Fruit fly (Drosophila melanogaster) whole organism, embryonic: ENCODE results near the gene CG42728.
A peak's percentile ranks its signal among the peaks of the same experiment; 100 is the strongest.

Experiments
- Bdp1 ChIP-seq: fragments of 200-800 bp; sonication (Bioruptor generic); optimal IDR thresholded peaks from 3 replicates; lab custom pipeline; 2016; ENCODE audit warnings: missing biosample characterization, missing genetic modification characterization
- CG10979 ChIP-seq: fragments of 200-800 bp; sonication (Bioruptor generic); optimal IDR thresholded peaks from 2 replicates; lab custom pipeline; 2018; ENCODE audit warnings: missing biosample characterization, mild to moderate bottlenecking, missing genetic modification characterization, moderate library complexity
- CG11504 ChIP-seq: fragments of 200-800 bp; sonication (Bioruptor generic); optimal IDR thresholded peaks from 3 replicates; lab custom pipeline; 2019; ENCODE audit warnings: missing biosample characterization, mild to moderate bottlenecking, missing genetic modification characterization, moderate library complexity
- CG12659 ChIP-seq: fragments of 200-800 bp; sonication (Bioruptor generic); optimal IDR thresholded peaks from 3 replicates; lab custom pipeline; 2017; ENCODE audit warnings: mild to moderate bottlenecking, missing biosample characterization, missing genetic modification reagents, missing genetic modification characterization
- CG13424 ChIP-seq: fragments of 200-800 bp; sonication (Bioruptor generic); optimal IDR thresholded peaks from 2 replicates; lab custom pipeline; 2019; ENCODE audit warnings: missing biosample characterization, mild to moderate bottlenecking, missing genetic modification characterization, moderate library complexity
- CG13624 ChIP-seq: fragments of 200-800 bp; sonication (Bioruptor generic); optimal IDR thresholded peaks from 2 replicates; lab custom pipeline; 2016; ENCODE audit warnings: missing biosample characterization, missing genetic modification characterization
- CG15514 ChIP-seq: fragments of 200-800 bp; sonication (Bioruptor generic); optimal IDR thresholded peaks from 3 replicates; lab custom pipeline; 2017; ENCODE audit warnings: missing biosample characterization, missing genetic modification characterization, mild to moderate bottlenecking, moderate library complexity, missing genetic modification reagents
- CG15601 ChIP-seq: fragments of 200-800 bp; sonication (Bioruptor generic); optimal IDR thresholded peaks from 3 replicates; lab custom pipeline; 2019; ENCODE audit warnings: missing biosample characterization, mild to moderate bottlenecking, missing genetic modification characterization, moderate library complexity
- CG1603 ChIP-seq: fragments of 200-800 bp; sonication (Bioruptor generic); optimal IDR thresholded peaks from 2 replicates; lab custom pipeline; 2019; ENCODE audit warnings: missing biosample characterization, mild to moderate bottlenecking, missing genetic modification characterization, moderate library complexity
- CG16813 ChIP-seq: fragments of 200-800 bp; sonication (Bioruptor generic); IDR thresholded peaks from 3 replicates; pipeline ENCODE4 v1.3.6; 2022; ENCODE audit warnings: missing biosample characterization, missing genetic modification characterization; ENCODE audit not compliant: partially characterized antibody
- CG17829 ChIP-seq: fragments of 200-800 bp; optimal IDR thresholded peaks from 2 replicates; lab custom pipeline; 2019; ENCODE audit warnings: missing biosample characterization, mild to moderate bottlenecking, missing genetic modification characterization, moderate library complexity
- CG18599 ChIP-seq: fragments of 200-800 bp; sonication (Bioruptor generic); optimal IDR thresholded peaks from 3 replicates; lab custom pipeline; 2017; ENCODE audit warnings: missing biosample characterization, missing genetic modification characterization, mild to moderate bottlenecking, moderate library complexity, missing genetic modification reagents
- CG2875 ChIP-seq: fragments of 200-800 bp; sonication (Bioruptor generic); optimal IDR thresholded peaks from 2 replicates; lab custom pipeline; 2017; ENCODE audit warnings: missing biosample characterization, mild to moderate bottlenecking, missing genetic modification characterization, missing genetic modification reagents
- CG30020 ChIP-seq: fragments of 200-800 bp; optimal IDR thresholded peaks from 2 replicates; lab custom pipeline; 2019; ENCODE audit warnings: missing biosample characterization, mild to moderate bottlenecking, missing genetic modification characterization, moderate library complexity
- CG31441 ChIP-seq: fragments of 200-800 bp; sonication (Bioruptor generic); IDR thresholded peaks from 2 replicates; pipeline ENCODE4 v1.3.6; 2022; ENCODE audit warnings: missing biosample characterization, missing genetic modification characterization
- CG4328 ChIP-seq: fragments of 200-800 bp; sonication (Bioruptor generic); optimal IDR thresholded peaks from 3 replicates; lab custom pipeline; 2017; ENCODE audit warnings: missing biosample characterization, missing genetic modification reagents, missing genetic modification characterization
- CG4424 ChIP-seq: fragments of 200-800 bp; sonication (Bioruptor generic); optimal IDR thresholded peaks from 3 replicates; lab custom pipeline; 2016; ENCODE audit warnings: missing biosample characterization, missing genetic modification characterization
- CG5953 ChIP-seq: fragments of 200-800 bp; sonication (Bioruptor generic); IDR thresholded peaks from 2 replicates; pipeline ENCODE4 v1.3.6; 2022; ENCODE audit warnings: missing biosample characterization, missing genetic modification characterization
- CG7928 ChIP-seq: fragments of 200-800 bp; sonication (Bioruptor generic); optimal IDR thresholded peaks from 2 replicates; lab custom pipeline; 2017; ENCODE audit warnings: missing biosample characterization, mild to moderate bottlenecking, missing genetic modification characterization
- CG8281 ChIP-seq: fragments of 200-800 bp; sonication (Bioruptor generic); optimal IDR thresholded peaks from 2 replicates; lab custom pipeline; 2018; ENCODE audit warnings: missing biosample characterization, mild to moderate bottlenecking, missing genetic modification characterization, moderate library complexity
- CG8290 ChIP-seq, 3 experiments: fragments of 200-800 bp; sonication (Bioruptor generic); optimal IDR thresholded peaks; 2 replicates each; lab custom pipeline; 2016 to 2019; ENCODE audit warnings: missing biosample characterization in 3 of 3, missing genetic modification characterization in 3 of 3, mild to moderate bottlenecking in 2 of 3, moderate library complexity in 1 of 3
- CG8388 ChIP-seq: fragments of 200-800 bp; sonication (Bioruptor generic); optimal IDR thresholded peaks from 2 replicates; lab custom pipeline; 2019; ENCODE audit warnings: missing biosample characterization, mild to moderate bottlenecking, missing genetic modification characterization, moderate library complexity
- D ChIP-seq, 2 experiments: fragments of 200-800 bp in 1 of 2; fragments of >200 bp in 1 of 2; sonication (Bioruptor generic) in 1 of 2; optimal IDR thresholded peaks; 2 replicates in 1 of 2; 3 replicates in 1 of 2; lab custom pipeline; 2017; ENCODE audit warnings: mild to moderate bottlenecking in 1 of 2, missing biosample characterization in 1 of 2, missing genetic modification characterization in 1 of 2, missing genetic modification reagents in 1 of 2
- Dll ChIP-seq: fragments of 200-800 bp; sonication (Bioruptor generic); IDR thresholded peaks from 4 replicates; pipeline ENCODE4 v1.3.6; 2022; ENCODE audit warnings: missing biosample characterization, missing genetic modification characterization; ENCODE audit not compliant: partially characterized antibody
- Fer2 ChIP-seq: fragments of 200-800 bp; sonication (Bioruptor generic); optimal IDR thresholded peaks from 2 replicates; lab custom pipeline; 2018; ENCODE audit warnings: missing biosample characterization, mild to moderate bottlenecking, missing genetic modification characterization, moderate library complexity
- HLHmδ ChIP-seq: fragments of 200-800 bp; sonication (Bioruptor generic); optimal IDR thresholded peaks from 2 replicates; lab custom pipeline; 2018; ENCODE audit warnings: missing biosample characterization, mild to moderate bottlenecking, missing genetic modification characterization, moderate library complexity
- HmgZ ChIP-seq: fragments of 200-800 bp; sonication (Bioruptor generic); optimal IDR thresholded peaks from 2 replicates; lab custom pipeline; 2018; ENCODE audit warnings: missing biosample characterization, mild to moderate bottlenecking, missing genetic modification characterization
- Hr39 ChIP-seq: fragments of >200 bp; optimal IDR thresholded peaks from 2 replicates; lab custom pipeline; 2017
- MESR4 ChIP-seq: fragments of 200-800 bp; sonication (Bioruptor generic); optimal IDR thresholded peaks from 2 replicates; lab custom pipeline; 2018; ENCODE audit warnings: missing biosample characterization, mild to moderate bottlenecking, missing genetic modification characterization, moderate library complexity
- Max ChIP-seq: fragments of 200-800 bp; sonication (Bioruptor generic); optimal IDR thresholded peaks from 2 replicates; lab custom pipeline; 2016; ENCODE audit warnings: missing biosample characterization, mild to moderate bottlenecking, missing genetic modification characterization
- Sry-δ ChIP-seq: fragments of 200-800 bp; sonication (Bioruptor generic); optimal IDR thresholded peaks from 2 replicates; lab custom pipeline; 2016; ENCODE audit warnings: missing biosample characterization, missing genetic modification characterization
- YL-1 ChIP-seq: fragments of 200-800 bp; sonication (Bioruptor generic); optimal IDR thresholded peaks from 3 replicates; lab custom pipeline; 2017; ENCODE audit warnings: missing biosample characterization, mild to moderate bottlenecking, missing genetic modification characterization
- aop ChIP-seq: fragments of 200-800 bp; sonication (Bioruptor generic); IDR thresholded peaks from 2 replicates; pipeline ENCODE4 v1.3.6; 2022; ENCODE audit warnings: missing biosample characterization, missing genetic modification characterization
- ara ChIP-seq: fragments of 200-800 bp; sonication (Bioruptor generic); IDR thresholded peaks from 2 replicates; pipeline ENCODE4 v1.3.6; 2022; ENCODE audit warnings: missing biosample characterization, missing genetic modification characterization
- bab2 ChIP-seq: fragments of 200-800 bp; sonication (Bioruptor generic); optimal IDR thresholded peaks from 2 replicates; lab custom pipeline; 2016; ENCODE audit warnings: missing biosample characterization, missing genetic modification characterization
- cas ChIP-seq: fragments of 200-800 bp; sonication (Bioruptor generic); IDR thresholded peaks from 2 replicates; pipeline ENCODE4 v1.3.6; 2022; ENCODE audit warnings: missing biosample characterization, missing genetic modification characterization
- corto ChIP-seq: fragments of 200-800 bp; sonication (Bioruptor generic); optimal IDR thresholded peaks from 2 replicates; lab custom pipeline; 2016; ENCODE audit warnings: missing biosample characterization, mild to moderate bottlenecking, missing genetic modification characterization, moderate library complexity
- esg ChIP-seq: fragments of 200-800 bp; sonication (Bioruptor generic); conservative IDR thresholded peaks from 2 replicates; pipeline ENCODE4 v1.3.6; 2022; ENCODE audit warnings: missing biosample characterization, missing genetic modification characterization
- hkb ChIP-seq, 2 experiments: fragments of 200-800 bp in 1 of 2; fragments of >200 bp in 1 of 2; sonication (Bioruptor generic) in 1 of 2; IDR thresholded peaks in 1 of 2; optimal IDR thresholded peaks in 1 of 2; 2 replicates each; pipeline versions ENCODE4 v1.3.6 to Lab custom; 2017 to 2022; ENCODE audit warnings: missing biosample characterization in 1 of 2, missing genetic modification characterization in 1 of 2
- lmd ChIP-seq: fragments of 200-800 bp; sonication (Bioruptor generic); IDR thresholded peaks from 2 replicates; pipeline ENCODE4 v1.3.6; 2022; ENCODE audit warnings: missing biosample characterization, missing genetic modification characterization
- mirr ChIP-seq: fragments of 200-800 bp; sonication (Bioruptor generic); optimal IDR thresholded peaks from 3 replicates; lab custom pipeline; 2018; ENCODE audit warnings: missing biosample characterization, mild to moderate bottlenecking, missing genetic modification characterization
- nmo ChIP-seq: fragments of 200-800 bp; sonication (Bioruptor generic); optimal IDR thresholded peaks from 2 replicates; lab custom pipeline; 2018; ENCODE audit warnings: missing biosample characterization, mild to moderate bottlenecking, missing genetic modification characterization, moderate library complexity
- peb ChIP-seq: fragments of 200-800 bp; sonication (Bioruptor generic); IDR thresholded peaks from 2 replicates; pipeline ENCODE4 v1.3.6; 2022; ENCODE audit warnings: missing biosample characterization, missing genetic modification characterization
- run ChIP-seq: fragments of 200-800 bp; sonication (Bioruptor generic); optimal IDR thresholded peaks from 3 replicates; lab custom pipeline; 2018; ENCODE audit warnings: missing biosample characterization, mild to moderate bottlenecking, missing genetic modification characterization
- sens-2 ChIP-seq: fragments of 200-800 bp; sonication (Bioruptor generic); IDR thresholded peaks from 2 replicates; pipeline ENCODE4 v1.3.6; 2022; ENCODE audit warnings: missing biosample characterization, missing genetic modification characterization
- sr ChIP-seq: fragments of 200-800 bp; sonication (Bioruptor generic); IDR thresholded peaks from 3 replicates; pipeline ENCODE4 v1.3.6; 2022; ENCODE audit warnings: missing biosample characterization, missing genetic modification characterization
- stwl ChIP-seq: fragments of 200-800 bp; sonication (Bioruptor generic); optimal IDR thresholded peaks from 3 replicates; lab custom pipeline; 2018; ENCODE audit warnings: missing biosample characterization, mild to moderate bottlenecking, missing genetic modification characterization, moderate library complexity
- toy ChIP-seq: fragments of 200-800 bp; sonication (Bioruptor generic); IDR thresholded peaks from 2 replicates; pipeline ENCODE4 v1.3.6; 2022; ENCODE audit warnings: missing biosample characterization, missing genetic modification characterization
- wor ChIP-seq: fragments of 200-800 bp; sonication (Bioruptor generic); IDR thresholded peaks from 2 replicates; pipeline ENCODE4 v1.3.6; 2022; ENCODE audit warnings: missing biosample characterization, missing genetic modification characterization

Gene CG42728

DNA sequence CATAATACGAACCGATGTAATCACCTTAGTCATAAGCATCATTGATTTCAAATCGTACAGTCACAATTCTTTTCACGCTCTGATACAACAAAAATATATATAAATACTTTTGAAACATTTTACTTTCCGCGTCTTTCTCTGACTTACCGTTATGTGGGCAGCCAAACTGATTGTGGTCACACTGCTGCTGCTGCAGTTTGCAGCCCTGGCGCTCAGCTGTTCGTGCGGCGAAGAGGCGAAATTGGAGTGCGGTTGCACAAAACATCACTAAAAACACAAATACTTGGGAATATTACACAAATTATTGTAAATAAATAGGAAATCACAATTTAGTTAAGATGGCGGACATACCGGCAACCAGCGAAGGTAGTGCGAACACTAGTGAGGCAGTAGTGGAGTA lies 18.6 kb downstream of the CG42728 start, which contains the start of the genes gdl and gdl-ORF39:
Gene gdl, plus strand, starts transcription at position 48 of the 400 bp plus-strand sequence.
Gene gdl-ORF39, plus strand, starts transcription at position 48 of the 400 bp plus-strand sequence.
- no peak for TF ChIP-seq CG5953
- TF ChIP-seq wor: no peak
- no peak for TF ChIP-seq CG13424 (tag; lab: Kevin White, UChicago)
- no peak for TF ChIP-seq Bdp1 (GFP tag; lab: Kevin White, UChicago)
- peak; percentile 94 for TF ChIP-seq CG7928 (GFP tag; lab: Kevin White, UChicago)
- TF ChIP-seq CG15601: peak; percentile 6
- no peak for TF ChIP-seq CG8290 (GFP tag; optimal IDR thresholded peaks at IDR 0.05; lab: Kevin White, UChicago)
- peak in 1 of 2 experiments; percentile 8 for TF ChIP-seq CG8290 (tag; optimal IDR thresholded peaks at IDR 0.05; lab: Kevin White, UChicago)
- no peak for TF ChIP-seq toy (GFP tag; lab: Robert Waterston, UW)
- no peak for TF ChIP-seq CG10979 (tag; lab: Kevin White, UChicago)
- TF ChIP-seq CG4424 (GFP tag; lab: Kevin White, UChicago): no peak
- no peak for TF ChIP-seq run (tag; lab: Kevin White, UChicago)
- TF ChIP-seq hkb (optimal IDR thresholded peaks at IDR 0.05; lab: Kevin White, UChicago): no peak
- no peak for TF ChIP-seq hkb (GFP tag; IDR thresholded peaks at IDR 0.05; lab: Robert Waterston, UW)
- peak; percentile 21 for TF ChIP-seq HLHmδ (GFP tag; lab: Kevin White, UChicago)
- TF ChIP-seq CG11504 (tag; lab: Kevin White, UChicago): no peak
- peak; percentile 31 for TF ChIP-seq MESR4 (GFP tag; lab: Kevin White, UChicago)
- 0 out of 3 replicates have a peak, but pooled peaks have one; percentile 20 for TF ChIP-seq CG16813 (GFP tag; lab: Robert Waterston, UW)
- peak; percentile 11 for TF ChIP-seq YL-1 (GFP tag; lab: Kevin White, UChicago)
- peak; percentile 22 for TF ChIP-seq Sry-δ (GFP tag; lab: Kevin White, UChicago)
- TF ChIP-seq CG31441 (GFP tag; lab: Robert Waterston, UW): no peak
- no peak for TF ChIP-seq ara (GFP tag; lab: Robert Waterston, UW)
- no peak for TF ChIP-seq Hr39 (lab: Kevin White, UChicago)
- TF ChIP-seq sens-2 (GFP tag; lab: Robert Waterston, UW): no peak
- TF ChIP-seq esg (GFP tag; lab: Robert Waterston, UW): no peak
- TF ChIP-seq D (optimal IDR thresholded peaks at IDR 0.05; lab: Kevin White, UChicago): no peak
- no peak for TF ChIP-seq D (GFP tag; optimal IDR thresholded peaks at IDR 0.05; lab: Kevin White, UChicago)
- TF ChIP-seq mirr: no peak
- TF ChIP-seq CG30020 (tag; lab: Kevin White, UChicago): no peak
- TF ChIP-seq stwl (tag; lab: Kevin White, UChicago): peak; percentile 71
- TF ChIP-seq sr (GFP tag; lab: Robert Waterston, UW): no peak
- peak; percentile 51 for TF ChIP-seq CG1603 (tag; lab: Kevin White, UChicago)
- TF ChIP-seq HmgZ (tag; lab: Kevin White, UChicago): no peak
- TF ChIP-seq lmd (GFP tag; lab: Robert Waterston, UW): no peak
- no peak for TF ChIP-seq CG4328
- TF ChIP-seq CG17829 (tag; lab: Kevin White, UChicago): peak; percentile 32
- peak; percentile 65 for TF ChIP-seq CG15514 (GFP tag; lab: Kevin White, UChicago)
- TF ChIP-seq cas: no peak
- no peak for TF ChIP-seq CG8281 (tag; lab: Kevin White, UChicago)
- TF ChIP-seq CG13624 (GFP tag; lab: Kevin White, UChicago): no peak
- no peak for TF ChIP-seq Max (GFP tag; lab: Kevin White, UChicago)
- TF ChIP-seq Fer2 (tag; lab: Kevin White, UChicago): no peak
- TF ChIP-seq corto (GFP tag; lab: Kevin White, UChicago): no peak
- no peak for TF ChIP-seq bab2 (GFP tag; lab: Kevin White, UChicago)
- TF ChIP-seq aop (GFP tag; lab: Robert Waterston, UW): no peak
- TF ChIP-seq Dll (GFP tag; lab: Robert Waterston, UW): 0 out of 4 replicates have a peak, but pooled peaks have one; percentile 31
- no peak for TF ChIP-seq CG8388 (GFP tag; lab: Kevin White, UChicago)
- TF ChIP-seq nmo (GFP tag; lab: Kevin White, UChicago): peak; percentile 13
- peak; percentile 12 for TF ChIP-seq CG12659
- no peak for TF ChIP-seq CG18599 (GFP tag; lab: Kevin White, UChicago)
- no peak for TF ChIP-seq peb
- TF ChIP-seq CG2875: no peak
